Fruit fly (Drosophila melanogaster) whole organism, prepupa: ENCODE measurements around the gene CG42460.

Experiments used
- Blimp-1 ChIP-seq: fragments of 200-800 bp; sonication (Bioruptor generic); optimal IDR thresholded peaks from 3 replicates; lab custom pipeline; 2017; ENCODE audit warnings: missing biosample characterization, missing genetic modification characterization, mild to moderate bottlenecking, moderate library complexity, missing genetic modification reagents
- CG10631 ChIP-seq: fragments of 200-800 bp; sonication (Bioruptor generic); optimal IDR thresholded peaks from 2 replicates; lab custom pipeline; 2016; ENCODE audit warnings: missing biosample characterization, missing genetic modification characterization
- CG11294 ChIP-seq: fragments of 200-800 bp; sonication (Bioruptor generic); IDR thresholded peaks from 2 replicates; pipeline ENCODE4 v1.3.6; 2022; ENCODE audit warnings: missing biosample characterization, missing genetic modification characterization
- CG11762 ChIP-seq: fragments of 200-800 bp; sonication (Bioruptor generic); optimal IDR thresholded peaks from 3 replicates; lab custom pipeline; 2016; ENCODE audit warnings: missing biosample characterization, missing genetic modification characterization; ENCODE audit not compliant: insufficient read depth
- CG15336 ChIP-seq: fragments of 200-800 bp; sonication (Bioruptor generic); IDR thresholded peaks from 2 replicates; pipeline ENCODE4 v1.3.6; 2022; ENCODE audit warnings: missing biosample characterization, missing genetic modification characterization
- CG3032 ChIP-seq: fragments of 200-800 bp; optimal IDR thresholded peaks from 2 replicates; lab custom pipeline; 2019; ENCODE audit warnings: missing biosample characterization, mild to moderate bottlenecking, missing genetic modification characterization, moderate library complexity
- CG31627 ChIP-seq: fragments of 200-800 bp; sonication (Bioruptor generic); optimal IDR thresholded peaks from 3 replicates; lab custom pipeline; 2016; ENCODE audit warnings: missing biosample characterization, missing genetic modification characterization
- CG3919 ChIP-seq: fragments of 200-800 bp; sonication (Bioruptor generic); optimal IDR thresholded peaks from 3 replicates; lab custom pipeline; 2016; ENCODE audit warnings: missing biosample characterization, missing genetic modification characterization
- CG6163 ChIP-seq: fragments of 200-800 bp; sonication (Bioruptor generic); IDR thresholded peaks from 3 replicates; pipeline ENCODE4 v1.3.6; 2022; ENCODE audit warnings: missing biosample characterization, missing genetic modification characterization
- CG6276 ChIP-seq: fragments of 200-800 bp; sonication (Bioruptor generic); optimal IDR thresholded peaks from 2 replicates; lab custom pipeline; 2017; ENCODE audit warnings: missing biosample characterization, mild to moderate bottlenecking, missing genetic modification characterization
- CG6792 ChIP-seq: fragments of 200-800 bp; sonication (Bioruptor generic); optimal IDR thresholded peaks from 3 replicates; lab custom pipeline; 2016; ENCODE audit warnings: missing biosample characterization, missing genetic modification characterization
- CG6854 ChIP-seq: fragments of 200-800 bp; sonication (Bioruptor generic); optimal IDR thresholded peaks from 2 replicates; lab custom pipeline; 2017; ENCODE audit warnings: missing biosample characterization, mild to moderate bottlenecking, missing genetic modification characterization
- CG8119 ChIP-seq: fragments of 200-800 bp; sonication (Bioruptor generic); IDR thresholded peaks from 3 replicates; pipeline ENCODE4 v1.3.6; 2022; ENCODE audit warnings: missing biosample characterization, missing genetic modification characterization
- CG8319 ChIP-seq: fragments of 200-800 bp; sonication (Bioruptor generic); optimal IDR thresholded peaks from 3 replicates; lab custom pipeline; 2016; ENCODE audit warnings: missing biosample characterization, missing genetic modification characterization
- Eip78C ChIP-seq: fragments of 200-800 bp; sonication (Bioruptor generic); peaks from one replicate; lab custom pipeline; 2016; ENCODE audit warnings: missing biosample characterization, missing genetic modification characterization
- Eip93F ChIP-seq: fragments of 200-800 bp; sonication (Bioruptor generic); optimal IDR thresholded peaks from 2 replicates; lab custom pipeline; 2016; ENCODE audit warnings: missing biosample characterization, mild to moderate bottlenecking, missing genetic modification characterization
- Ets21C ChIP-seq: fragments of 200-800 bp; sonication (Bioruptor generic); optimal IDR thresholded peaks from 3 replicates; lab custom pipeline; 2016; ENCODE audit warnings: missing biosample characterization, missing genetic modification characterization
- Gug ChIP-seq: fragments of 200-800 bp; sonication (Bioruptor generic); IDR thresholded peaks from 2 replicates; pipeline ENCODE4 v1.3.6; 2022; ENCODE audit warnings: missing biosample characterization, missing genetic modification characterization
- Hr38 ChIP-seq: sonication (Bioruptor generic); optimal IDR thresholded peaks from 2 replicates; lab custom pipeline; 2016; ENCODE audit warnings: missing biosample characterization, missing genetic modification characterization
- Hr39 ChIP-seq: fragments of 200-800 bp; sonication (Bioruptor generic); optimal IDR thresholded peaks from 2 replicates; lab custom pipeline; 2016; ENCODE audit warnings: missing biosample characterization, missing genetic modification characterization
- Hr4 ChIP-seq: fragments of 200-800 bp; sonication (Bioruptor generic); optimal IDR thresholded peaks from 3 replicates; lab custom pipeline; 2016; ENCODE audit warnings: missing biosample characterization, missing genetic modification characterization
- Lpt ChIP-seq: fragments of 200-800 bp; sonication (Bioruptor generic); optimal IDR thresholded peaks from 3 replicates; lab custom pipeline; 2016; ENCODE audit warnings: missing biosample characterization, missing genetic modification characterization
- Met ChIP-seq: fragments of 200-800 bp; sonication (Bioruptor generic); optimal IDR thresholded peaks from 3 replicates; lab custom pipeline; 2016; ENCODE audit warnings: missing biosample characterization, missing genetic modification characterization
- Smox ChIP-seq: fragments of 200-800 bp; sonication (Bioruptor generic); optimal IDR thresholded peaks from 3 replicates; lab custom pipeline; 2016; ENCODE audit warnings: missing biosample characterization, missing genetic modification characterization
- Sox102F ChIP-seq: fragments of 200-800 bp; sonication (Bioruptor generic); optimal IDR thresholded peaks from 2 replicates; lab custom pipeline; 2016; ENCODE audit warnings: missing biosample characterization, mild to moderate bottlenecking, missing genetic modification characterization
- Sox14 ChIP-seq: fragments of 200-800 bp; sonication (Bioruptor generic); optimal IDR thresholded peaks from 3 replicates; lab custom pipeline; 2016; ENCODE audit warnings: missing biosample characterization, missing genetic modification characterization
- Sox15 ChIP-seq: fragments of 200-800 bp; sonication (Bioruptor generic); optimal IDR thresholded peaks from 3 replicates; lab custom pipeline; 2016; ENCODE audit warnings: missing biosample characterization, missing genetic modification characterization
- acj6 ChIP-seq: fragments of 200-800 bp; sonication (Bioruptor generic); optimal IDR thresholded peaks from 3 replicates; lab custom pipeline; 2016; ENCODE audit warnings: missing biosample characterization, missing genetic modification characterization
- cyc ChIP-seq: fragments of 200-800 bp; sonication (Bioruptor generic); optimal IDR thresholded peaks from 3 replicates; lab custom pipeline; 2016; ENCODE audit warnings: missing biosample characterization, missing genetic modification characterization
- dac ChIP-seq: fragments of 200-800 bp; sonication (Bioruptor generic); optimal IDR thresholded peaks from 2 replicates; lab custom pipeline; 2017; ENCODE audit warnings: missing biosample characterization, mild to moderate bottlenecking, missing genetic modification characterization
- eg ChIP-seq: fragments of 200-800 bp; sonication (Bioruptor generic); IDR thresholded peaks from 3 replicates; pipeline ENCODE4 v1.3.6; 2022; ENCODE audit warnings: missing biosample characterization, missing genetic modification characterization
- fd59A ChIP-seq: fragments of 200-800 bp; sonication (Bioruptor generic); optimal IDR thresholded peaks from 2 replicates; lab custom pipeline; 2017; ENCODE audit warnings: missing biosample characterization, mild to moderate bottlenecking, missing genetic modification characterization, missing genetic modification reagents
- fd85E ChIP-seq: fragments of 200-800 bp; sonication (Bioruptor generic); optimal IDR thresholded peaks from 3 replicates; lab custom pipeline; 2016; ENCODE audit warnings: missing biosample characterization, missing genetic modification characterization
- fkh ChIP-seq: fragments of 200-800 bp; sonication (Bioruptor generic); optimal IDR thresholded peaks from 3 replicates; lab custom pipeline; 2017; ENCODE audit warnings: missing biosample characterization, mild to moderate bottlenecking, missing genetic modification characterization, moderate library complexity
- salr ChIP-seq, 2 experiments: fragments of 200-800 bp; sonication (Bioruptor generic); optimal IDR thresholded peaks; 3 replicates each; lab custom pipeline; 2016 to 2018; ENCODE audit warnings: missing biosample characterization in 2 of 2, missing genetic modification characterization in 2 of 2, mild to moderate bottlenecking in 1 of 2
- spab ChIP-seq: fragments of 200-800 bp; sonication (Bioruptor generic); optimal IDR thresholded peaks from 2 replicates; lab custom pipeline; 2017; ENCODE audit warnings: missing biosample characterization, mild to moderate bottlenecking, missing genetic modification characterization, missing genetic modification reagents
- ss ChIP-seq, 2 experiments: fragments of 200-800 bp; sonication (Bioruptor generic); optimal IDR thresholded peaks; 2 replicates in 1 of 2; 3 replicates in 1 of 2; lab custom pipeline; 2017 to 2018; ENCODE audit warnings: mild to moderate bottlenecking in 2 of 2, missing biosample characterization in 2 of 2, missing genetic modification characterization in 2 of 2, moderate library complexity in 1 of 2
- svp ChIP-seq: fragments of 200-800 bp; sonication (Bioruptor generic); peaks from one replicate; lab custom pipeline; 2016; ENCODE audit warnings: missing biosample characterization, missing genetic modification characterization
- vri ChIP-seq: fragments of 200-800 bp; sonication (Bioruptor generic); optimal IDR thresholded peaks from 3 replicates; lab custom pipeline; 2016; ENCODE audit warnings: missing biosample characterization, mild to moderate bottlenecking, missing genetic modification characterization

The CG42460 gene

DNA sequence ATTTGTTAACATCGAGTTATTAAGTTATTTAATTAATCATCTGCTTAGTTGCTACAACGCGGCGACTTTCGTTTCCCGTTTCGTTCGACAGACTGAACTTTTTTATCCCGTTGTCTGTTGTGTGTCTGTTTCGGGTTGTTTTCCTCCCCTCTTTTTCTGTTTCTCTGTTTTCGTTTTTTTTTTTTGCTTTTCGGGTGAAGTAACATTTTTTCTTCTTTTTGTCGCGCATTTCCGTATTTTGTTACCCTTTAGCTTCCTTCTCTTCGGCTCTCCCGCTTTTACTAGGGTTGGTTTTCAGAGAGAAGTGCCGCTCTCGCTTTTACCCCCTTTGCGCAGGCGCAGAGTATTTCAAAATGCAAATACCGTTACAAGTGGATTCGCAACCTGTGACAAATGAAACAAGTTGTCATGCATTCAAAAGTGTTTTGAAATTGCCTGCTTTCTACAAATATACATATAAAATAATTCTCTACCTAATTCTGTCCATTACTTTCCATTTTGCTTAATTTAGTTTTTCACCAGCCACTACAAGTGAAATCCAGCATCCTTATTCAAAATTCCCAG lies 38.5 kb upstream of the CG42460 start, which contains the start of gene Pgant2:
Pgant2 (minus strand) TSS at position 51 of the 564 bp plus-strand sequence.
- 0 out of 3 replicates have a peak, but pooled peaks have one; percentile 31 for TF ChIP-seq eg (GFP tag; lab: Robert Waterston, UW)
- TF ChIP-seq CG11762 (GFP tag; lab: Kevin White, UChicago) = no peak
- peak in 1 of 2 experiments; percentile 18 for TF ChIP-seq ss (GFP tag; optimal IDR thresholded peaks at IDR 0.05; lab: Kevin White, UChicago)

DNA sequence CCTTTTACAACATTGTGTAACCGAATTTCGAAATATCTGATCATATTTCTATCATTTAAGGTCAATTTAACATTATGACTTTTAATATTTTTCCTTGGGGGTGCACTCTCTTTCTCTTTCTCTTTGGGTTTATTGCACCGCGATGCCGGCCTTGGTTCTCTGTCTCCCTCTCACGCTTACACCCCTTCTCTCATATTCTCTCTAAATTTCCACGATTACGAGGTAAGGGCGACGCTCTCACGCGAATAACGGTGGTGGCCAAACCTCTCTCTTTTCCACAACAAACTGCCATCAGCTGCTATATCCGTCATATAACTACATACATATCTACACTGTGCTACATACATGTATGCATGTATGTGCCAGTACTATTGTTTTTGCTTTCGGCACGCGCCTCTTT lies 37.7 kb upstream of the CG42460 start:
- TF ChIP-seq cyc (no peak), vri (no peak), CG3032 (tag; lab: Kevin White, UChicago) (peak; percentile 33), fkh (GFP tag; lab: Kevin White, UChicago) (no peak), salr (GFP tag; optimal IDR thresholded peaks at IDR 0.05; lab: Kevin White, UChicago) (no peak)

DNA sequence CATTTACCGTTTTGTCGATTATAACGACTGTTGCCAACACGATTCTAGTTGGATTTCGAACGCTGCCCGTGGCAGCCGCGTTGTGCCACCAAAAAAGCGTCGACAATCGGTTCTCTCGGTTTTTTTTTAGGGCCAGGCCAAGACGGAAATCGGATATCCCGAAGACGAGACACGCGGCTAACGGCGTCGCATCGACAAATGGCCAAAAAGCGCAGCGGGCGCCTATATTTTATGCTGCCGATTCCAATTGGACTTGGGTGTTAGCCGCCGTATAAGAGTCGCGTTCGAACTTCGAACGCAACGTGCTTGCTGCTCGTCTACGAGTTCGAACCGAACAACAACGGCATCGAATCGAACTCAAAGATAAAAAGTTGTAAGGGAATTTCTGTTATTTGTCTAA lies 34.5 kb upstream of the CG42460 start:
- TF ChIP-seq CG3919 (GFP tag; lab: Kevin White, UChicago) (peak; percentile 10), dac (no peak), CG11294 (GFP tag; lab: Robert Waterston, UW) (no peak), eg (GFP tag; lab: Robert Waterston, UW) (peak; percentile 13; the same call in 1 of the 3 replicates), Eip78C (GFP tag; lab: Kevin White, UChicago) (peak; percentile 50), CG6163 (GFP tag; lab: Robert Waterston, UW) (peak; percentile 6; the same call in 1 of the 3 replicates), Eip93F (GFP tag; lab: Kevin White, UChicago) (no peak), CG15336 (GFP tag; lab: Robert Waterston, UW) (0 out of 2 replicates have a peak, but pooled peaks have one; percentile 9)

DNA sequence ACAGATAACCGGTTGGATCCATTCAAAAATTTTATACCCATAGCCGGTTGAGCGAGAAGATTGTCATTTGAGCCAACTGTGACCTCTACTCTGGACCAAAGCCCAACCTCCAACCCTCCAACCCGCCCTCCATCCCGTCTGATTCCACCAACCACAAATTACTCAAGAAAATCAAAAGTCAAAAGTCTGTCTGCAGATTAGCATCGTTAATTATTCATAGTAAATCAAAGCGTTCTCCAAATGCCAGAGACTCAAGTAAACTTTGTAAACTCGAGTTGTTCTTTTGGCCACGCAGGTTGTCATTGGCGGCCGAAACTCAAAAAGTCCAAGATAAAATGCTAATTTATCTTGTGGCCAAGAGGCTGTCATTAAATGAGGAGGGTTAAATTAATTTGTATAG lies 29.3 kb upstream of the CG42460 start:
- TF ChIP-seq spab (no peak), svp (GFP tag; lab: Kevin White, UChicago) (peak; percentile 4)

DNA sequence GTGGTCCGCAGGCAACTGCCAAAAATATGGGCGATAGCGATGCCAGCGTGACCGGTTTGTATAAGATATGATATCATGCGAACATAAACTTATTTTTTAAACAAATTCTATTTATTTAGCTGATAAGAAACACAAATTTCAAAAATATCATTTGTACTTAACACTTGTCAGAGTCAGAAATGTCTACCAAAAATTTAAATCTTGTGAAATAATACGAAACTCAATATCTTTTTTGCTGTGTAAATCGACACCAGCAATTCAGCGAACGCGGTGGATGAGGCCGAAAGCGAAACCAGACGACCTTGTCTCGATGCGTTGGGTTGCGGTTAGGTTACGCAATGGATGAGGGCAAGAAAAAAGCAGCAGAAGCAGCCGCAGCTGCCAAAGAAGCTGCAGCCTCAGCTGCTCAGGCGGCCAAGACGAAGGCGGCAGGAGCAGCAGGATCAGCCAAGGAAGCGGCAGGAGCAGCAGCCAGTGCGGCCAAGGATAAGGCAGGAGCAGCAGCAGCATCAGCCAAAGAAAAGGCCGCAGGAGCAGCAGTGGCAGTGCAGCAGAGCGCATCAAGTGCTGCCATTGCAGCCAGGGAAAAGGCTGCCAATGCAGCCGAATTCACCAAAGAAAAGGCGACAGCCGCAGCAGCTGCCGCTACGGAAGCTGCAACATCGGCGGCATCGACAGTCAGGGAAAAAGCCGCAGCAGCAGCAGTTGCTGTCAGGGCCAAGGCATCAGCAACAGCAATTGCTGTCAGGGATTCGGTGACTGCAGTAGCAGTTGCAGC lies 28.4 kb upstream of the CG42460 start, which contains the start of gene CG31952:
CG31952 (plus strand) TSS at position 167 of the 778 bp plus-strand sequence.
- no peak for TF ChIP-seq Smox (GFP tag; lab: Kevin White, UChicago)
- no peak for TF ChIP-seq CG8319 (GFP tag; lab: Kevin White, UChicago)
- TF ChIP-seq CG6854 = no peak
- no peak for TF ChIP-seq CG3032 (tag; lab: Kevin White, UChicago)
- peak in 1 of 2 experiments; percentile 37 for TF ChIP-seq ss (GFP tag; optimal IDR thresholded peaks at IDR 0.05; lab: Kevin White, UChicago)
- no peak for TF ChIP-seq Hr38 (GFP tag; lab: Kevin White, UChicago)
- TF ChIP-seq fd59A (GFP tag; lab: Kevin White, UChicago) = no peak
- TF ChIP-seq CG31627 (GFP tag; lab: Kevin White, UChicago) = no peak
- TF ChIP-seq CG6792 = peak; percentile 5
- no peak for TF ChIP-seq vri
- TF ChIP-seq Ets21C = no peak
- TF ChIP-seq Sox102F = no peak
- 0 out of 3 replicates have a peak, but pooled peaks have one; percentile 23 for TF ChIP-seq eg (GFP tag; lab: Robert Waterston, UW)
- TF ChIP-seq Gug (GFP tag; lab: Robert Waterston, UW) = no peak
- peak; percentile 26 for TF ChIP-seq Sox15 (GFP tag; lab: Kevin White, UChicago)
- TF ChIP-seq Blimp-1 (GFP tag; lab: Kevin White, UChicago) = peak; percentile 33
- TF ChIP-seq cyc = no peak
- no peak for TF ChIP-seq salr (GFP tag; optimal IDR thresholded peaks at IDR 0.05; lab: Kevin White, UChicago)
- peak; percentile 22 for TF ChIP-seq Hr4
- no peak for TF ChIP-seq Sox14
- TF ChIP-seq dac = no peak
- no peak for TF ChIP-seq Lpt (GFP tag; lab: Kevin White, UChicago)
- peak; percentile 69 for TF ChIP-seq CG15336 (GFP tag; lab: Robert Waterston, UW)
- TF ChIP-seq fd85E (GFP tag; lab: Kevin White, UChicago) = no peak
- no peak for TF ChIP-seq Met (GFP tag; lab: Kevin White, UChicago)
- TF ChIP-seq Hr39 = no peak
- TF ChIP-seq Eip78C (GFP tag; lab: Kevin White, UChicago) = peak; percentile 91
- TF ChIP-seq CG3919 (GFP tag; lab: Kevin White, UChicago) = peak; percentile 42
- TF ChIP-seq CG8119 = 0 out of 3 replicates have a peak, but pooled peaks have one; percentile 14
- no peak for TF ChIP-seq CG6276 (GFP tag; lab: Kevin White, UChicago)
- peak; percentile 49 for TF ChIP-seq svp (GFP tag; lab: Kevin White, UChicago)
- no peak for TF ChIP-seq CG10631 (GFP tag; lab: Kevin White, UChicago)
- TF ChIP-seq acj6 (GFP tag; lab: Kevin White, UChicago) = peak; percentile 47
